Fruit fly (Drosophila melanogaster): ENCODE measurements around the gene CG13088.
A peak's percentile ranks its signal among the peaks of the same experiment; 100 is the strongest.

dm6 chr2L:8461782-8462453 is 26.9 kb upstream of the CG13088 start:
- TF ChIP-seq psq (GFP tag; optimal IDR thresholded peaks at IDR 0.05) = no peak
- no peak for TF ChIP-seq dmrt93B (GFP tag; optimal IDR thresholded peaks at IDR 0.05)
- no peak for TF ChIP-seq usp (GFP tag; optimal IDR thresholded peaks at IDR 0.05)
- no peak for TF ChIP-seq lola (GFP tag; optimal IDR thresholded peaks at IDR 0.05)
- TF ChIP-seq Hnf4 (GFP tag; optimal IDR thresholded peaks at IDR 0.05) = peak; percentile 13
- no peak for TF ChIP-seq fru (GFP tag; optimal IDR thresholded peaks at IDR 0.05)
- TF ChIP-seq Mio (GFP tag; optimal IDR thresholded peaks at IDR 0.05) = no peak
- TF ChIP-seq Dfd (GFP tag; optimal IDR thresholded peaks at IDR 0.05) = no peak
- no peak for TF ChIP-seq sage (GFP tag; optimal IDR thresholded peaks at IDR 0.05)
- TF ChIP-seq Myc (optimal IDR thresholded peaks at IDR 0.05) = no peak
